Worm (Caenorhabditis elegans): ENCODE results near the gene M04C3.2.

DNA sequence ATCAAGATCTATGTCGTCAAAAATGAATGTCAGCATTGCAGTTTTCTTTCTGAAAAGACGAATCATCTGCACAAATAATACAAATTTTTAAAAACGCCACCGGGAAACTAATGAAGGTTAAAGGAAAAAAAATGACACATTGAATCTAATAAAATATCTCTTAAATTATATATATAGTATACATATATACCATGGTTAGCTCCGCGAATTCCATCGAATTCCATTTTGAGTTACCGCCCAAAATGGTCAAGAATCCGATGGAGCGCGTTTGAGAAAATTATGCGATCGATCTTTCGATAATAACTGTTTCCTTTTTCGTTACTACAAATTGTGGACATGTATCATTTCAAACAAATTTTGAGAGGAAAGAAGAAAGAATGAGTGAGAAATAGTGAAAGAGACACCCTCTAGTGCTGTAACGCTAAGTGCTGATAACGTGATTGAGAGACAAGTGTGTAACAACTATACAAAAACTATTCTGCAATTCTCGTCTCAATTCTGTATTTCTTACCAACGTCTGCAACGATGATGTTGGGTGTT, 43.4 kb downstream of the M04C3.2 start, which contains the start of the genes C25F9.6 and C25F9.10:
- TF ChIP-seq egrh-3 (GFP tag; IDR thresholded peaks at IDR 0.05), result no peak
- TF ChIP-seq lin-26 (GFP tag; IDR thresholded peaks at IDR 0.05), result no peak
- TF ChIP-seq ets-4 (GFP tag; optimal IDR thresholded peaks at IDR 0.05), result no peak
- no peak for TF ChIP-seq lin-40 (tag; optimal IDR thresholded peaks at IDR 0.05)
- TF ChIP-seq ZK185.1 (tag; optimal IDR thresholded peaks at IDR 0.05; ENCODE audit: poor library complexity, severe bottlenecking), result no peak
- no peak for TF ChIP-seq mxl-1 (tag; optimal IDR thresholded peaks at IDR 0.05)
- no peak for TF ChIP-seq nfyb-1 (GFP tag; IDR thresholded peaks at IDR 0.05)
- no peak for TF ChIP-seq unc-62 (GFP tag; optimal IDR thresholded peaks at IDR 0.05)
- no peak for TF ChIP-seq ceh-100 (GFP tag; IDR thresholded peaks at IDR 0.05)
- no peak for TF ChIP-seq ama-1 (optimal IDR thresholded peaks at IDR 0.05)
- no peak for TF ChIP-seq ama-1 (GFP tag; optimal IDR thresholded peaks at IDR 0.05)
- TF ChIP-seq nhr-90 (tag; optimal IDR thresholded peaks at IDR 0.05), result no peak

All from whole organism, young adult.